Fruit fly (Drosophila melanogaster) Kc167 (cell line): ENCODE results near the gene CG34268.

ENCODE experiments used
- Sin3A ChIP-seq: fragments of >200 bp; optimal IDR thresholded peaks from 2 replicates; lab custom pipeline; 2018; ENCODE audit warnings: missing external identifiers
- h ChIP-seq: fragments of >200 bp; optimal IDR thresholded peaks from 3 replicates; lab custom pipeline; 2018; ENCODE audit warnings: missing external identifiers
- insv ChIP-seq: fragments of >200 bp; optimal IDR thresholded peaks from 3 replicates; lab custom pipeline; 2018; ENCODE audit warnings: missing external identifiers
- psq ChIP-seq: fragments of >200 bp; optimal IDR thresholded peaks from 2 replicates; lab custom pipeline; 2017; ENCODE audit warnings: missing external identifiers
- ttk ChIP-seq: sonication (Bioruptor generic); optimal IDR thresholded peaks from 2 replicates; lab custom pipeline; 2017; ENCODE audit warnings: missing external identifiers

DNA sequence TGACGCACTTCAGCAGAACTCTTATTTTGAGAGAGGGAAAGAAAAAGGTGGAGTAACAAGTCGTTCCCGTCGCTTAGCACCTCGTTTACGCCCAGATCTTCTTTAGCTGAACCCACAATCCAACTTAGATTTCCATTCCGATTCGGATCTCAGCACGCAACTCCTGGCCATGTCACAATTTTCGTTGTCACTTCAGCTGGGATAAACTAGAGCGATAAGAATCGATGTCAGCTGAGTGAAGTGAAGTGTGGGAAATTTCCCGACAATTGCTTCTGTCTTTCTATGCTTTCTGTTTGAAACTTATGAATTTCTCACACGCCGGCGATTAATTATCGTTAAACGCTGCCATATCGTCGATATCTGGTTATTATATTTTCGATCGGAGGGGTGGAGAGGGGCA, 44.4 kb upstream of the CG34268 start:
- TF ChIP-seq Sin3A: no peak
- no peak for TF ChIP-seq h (lab: Kevin White, UChicago)
- TF ChIP-seq ttk: no peak
- no peak for TF ChIP-seq psq (lab: Kevin White, UChicago)
- TF ChIP-seq insv (lab: Kevin White, UChicago): no peak
